Worm (Caenorhabditis elegans) whole organism, L2 larva: Measurements from ENCODE around the gene R05G6.5.
A peak's percentile ranks its signal among the peaks of the same experiment; 100 is the strongest.

Experiments used
- C34F6.9 ChIP-seq: fragments of 150-350 bp; optimal IDR thresholded peaks from 2 replicates; lab custom pipeline; 2014; ENCODE audit warnings: missing biosample characterization, missing genetic modification characterization
- F13H6.1 ChIP-seq: sonication (generic microtip); optimal IDR thresholded peaks from 2 replicates; lab custom pipeline; 2016; ENCODE audit warnings: missing genetic modification characterization, missing compliant biosample characterization
- R02D3.7 ChIP-seq: fragments of 150-350 bp; optimal IDR thresholded peaks from 2 replicates; lab custom pipeline; 2014; ENCODE audit warnings: missing biosample characterization, missing genetic modification characterization
- Y55F3AM.14 ChIP-seq: fragments of 200-800 bp; sonication (Bioruptor generic); optimal IDR thresholded peaks from 2 replicates; lab custom pipeline; 2018; ENCODE audit warnings: mild to moderate bottlenecking, missing genetic modification characterization, missing compliant biosample characterization
- ZK546.5 ChIP-seq: sonication (generic microtip); optimal IDR thresholded peaks from 2 replicates; lab custom pipeline; 2017; ENCODE audit warnings: missing biosample characterization, missing genetic modification characterization
- alr-1 ChIP-seq: fragments of 150-350 bp; optimal IDR thresholded peaks from 2 replicates; lab custom pipeline; 2014; ENCODE audit warnings: missing biosample characterization, missing genetic modification characterization
- aly-2 ChIP-seq: fragments of 150-350 bp; optimal IDR thresholded peaks from 2 replicates; lab custom pipeline; 2014; ENCODE audit warnings: missing biosample characterization, missing genetic modification characterization
- ama-1 ChIP-seq: fragments of 150-350 bp; optimal IDR thresholded peaks from 2 replicates; lab custom pipeline; 2018; ENCODE audit warnings: inconsistent platforms
- blmp-1 ChIP-seq: sonication (generic microtip); optimal IDR thresholded peaks from 2 replicates; lab custom pipeline; 2017; ENCODE audit warnings: missing genetic modification characterization, mild to moderate bottlenecking, missing compliant biosample characterization, antibody characterized with exemption, moderate library complexity; ENCODE audit not compliant: insufficient read depth
- ceh-16 ChIP-seq: fragments of 150-350 bp; optimal IDR thresholded peaks from 2 replicates; lab custom pipeline; 2014; ENCODE audit warnings: missing biosample characterization, missing genetic modification characterization
- ceh-82 ChIP-seq: fragments of 150-350 bp; optimal IDR thresholded peaks from 2 replicates; lab custom pipeline; 2014; ENCODE audit warnings: missing biosample characterization, missing genetic modification characterization
- crh-2 ChIP-seq: sonication (generic microtip); optimal IDR thresholded peaks from 2 replicates; lab custom pipeline; 2017; ENCODE audit warnings: missing biosample characterization, missing genetic modification characterization
- dmd-4 ChIP-seq: sonication (generic microtip); optimal IDR thresholded peaks from 2 replicates; lab custom pipeline; 2017; ENCODE audit warnings: missing biosample characterization, missing genetic modification characterization
- egl-27 ChIP-seq: sonication (generic microtip); optimal IDR thresholded peaks from 3 replicates; lab custom pipeline; 2017; ENCODE audit warnings: missing biosample characterization, missing genetic modification reagents, missing genetic modification characterization
- elt-1 ChIP-seq: fragments of 150-350 bp; optimal IDR thresholded peaks from 2 replicates; lab custom pipeline; 2014; ENCODE audit warnings: missing biosample characterization, missing genetic modification characterization
- elt-3 ChIP-seq: sonication (generic microtip); optimal IDR thresholded peaks from 2 replicates; lab custom pipeline; 2017; ENCODE audit warnings: missing biosample characterization, missing genetic modification characterization
- fos-1 ChIP-seq: fragments of 150-350 bp; optimal IDR thresholded peaks from 2 replicates; lab custom pipeline; 2014; ENCODE audit warnings: missing biosample characterization, missing genetic modification characterization
- gmeb-1 ChIP-seq: fragments of 150-350 bp; optimal IDR thresholded peaks from 2 replicates; lab custom pipeline; 2014; ENCODE audit warnings: missing biosample characterization, missing genetic modification characterization
- lin-11 ChIP-seq: fragments of 150-350 bp; sonication (generic microtip); optimal IDR thresholded peaks from 2 replicates; lab custom pipeline; 2014; ENCODE audit warnings: missing biosample characterization, missing genetic modification characterization, inconsistent platforms, mixed read lengths
- lin-13 ChIP-seq: fragments of 150-350 bp; optimal IDR thresholded peaks from 2 replicates; lab custom pipeline; 2014; ENCODE audit warnings: missing biosample characterization, missing genetic modification reagents, missing genetic modification characterization
- lin-39 ChIP-seq: fragments of 150-350 bp; optimal IDR thresholded peaks from 2 replicates; lab custom pipeline; 2014; ENCODE audit warnings: missing biosample characterization, missing genetic modification reagents, missing genetic modification characterization
- lsy-2 ChIP-seq, 2 experiments: fragments of 150-350 bp in 1 of 2; sonication (generic microtip) in 1 of 2; optimal IDR thresholded peaks; 2 replicates each; lab custom pipeline; 2014 to 2017; ENCODE audit warnings: missing biosample characterization in 2 of 2, missing genetic modification characterization in 2 of 2
- mab-5 ChIP-seq: fragments of 150-350 bp; optimal IDR thresholded peaks from 2 replicates; lab custom pipeline; 2014; ENCODE audit warnings: missing biosample characterization, missing genetic modification characterization
- mbf-1 ChIP-seq: sonication (generic microtip); optimal IDR thresholded peaks from 2 replicates; lab custom pipeline; 2017; ENCODE audit warnings: missing biosample characterization, missing genetic modification characterization
- mdl-1 ChIP-seq, 2 experiments: fragments of 150-350 bp in 1 of 2; sonication (generic microtip) in 1 of 2; optimal IDR thresholded peaks; 2 replicates each; lab custom pipeline; 2017; ENCODE audit warnings: missing biosample characterization in 2 of 2, missing genetic modification characterization in 2 of 2
- nhr-10 ChIP-seq: sonication (generic microtip); optimal IDR thresholded peaks from 2 replicates; lab custom pipeline; 2017; ENCODE audit warnings: missing biosample characterization, missing genetic modification characterization
- nhr-11 ChIP-seq: fragments of 150-350 bp; optimal IDR thresholded peaks from 2 replicates; lab custom pipeline; 2014; ENCODE audit warnings: missing biosample characterization, missing genetic modification characterization
- nhr-12 ChIP-seq: fragments of 150-350 bp; optimal IDR thresholded peaks from 2 replicates; lab custom pipeline; 2014; ENCODE audit warnings: missing biosample characterization, missing genetic modification characterization
- nhr-129 ChIP-seq: fragments of 150-350 bp; optimal IDR thresholded peaks from 2 replicates; lab custom pipeline; 2014; ENCODE audit warnings: missing biosample characterization, missing genetic modification characterization
- nhr-21 ChIP-seq: fragments of 150-350 bp; optimal IDR thresholded peaks from 2 replicates; lab custom pipeline; 2014; ENCODE audit warnings: missing biosample characterization, missing genetic modification characterization
- nhr-23 ChIP-seq: fragments of 150-350 bp; optimal IDR thresholded peaks from 2 replicates; lab custom pipeline; 2014; ENCODE audit warnings: missing biosample characterization, missing genetic modification reagents, missing genetic modification characterization
- nhr-237 ChIP-seq: fragments of 150-350 bp; optimal IDR thresholded peaks from 2 replicates; lab custom pipeline; 2014; ENCODE audit warnings: missing biosample characterization, missing genetic modification characterization
- nhr-25 ChIP-seq: fragments of 150-350 bp; sonication (generic microtip); optimal IDR thresholded peaks from 3 replicates; lab custom pipeline; 2014; ENCODE audit warnings: missing biosample characterization, missing genetic modification characterization
- nhr-6 ChIP-seq: fragments of 150-350 bp; optimal IDR thresholded peaks from 2 replicates; lab custom pipeline; 2014; ENCODE audit warnings: missing biosample characterization, missing genetic modification characterization
- nhr-77 ChIP-seq: fragments of 150-350 bp; optimal IDR thresholded peaks from 2 replicates; lab custom pipeline; 2014; ENCODE audit warnings: missing biosample characterization, missing genetic modification characterization
- peb-1 ChIP-seq: fragments of 150-350 bp; optimal IDR thresholded peaks from 2 replicates; lab custom pipeline; 2014; ENCODE audit warnings: missing biosample characterization, missing genetic modification characterization
- sem-4 ChIP-seq: fragments of 150-350 bp; optimal IDR thresholded peaks from 2 replicates; lab custom pipeline; 2014; ENCODE audit warnings: missing biosample characterization, missing genetic modification reagents, missing genetic modification characterization
- skn-1 ChIP-seq: sonication (generic microtip); optimal IDR thresholded peaks from 2 replicates; lab custom pipeline; 2017; ENCODE audit warnings: missing biosample characterization, missing genetic modification characterization
- sma-3 ChIP-seq: sonication (generic microtip); optimal IDR thresholded peaks from 2 replicates; lab custom pipeline; 2016; ENCODE audit warnings: missing genetic modification reagents, missing genetic modification characterization, missing compliant biosample characterization
- sma-9 ChIP-seq, 2 experiments: fragments of 150-350 bp in 1 of 2; sonication (generic microtip) in 1 of 2; optimal IDR thresholded peaks; 2 replicates each; lab custom pipeline; 2014 to 2016; ENCODE audit warnings: missing genetic modification characterization in 2 of 2, mild to moderate bottlenecking in 1 of 2, missing biosample characterization in 1 of 2, missing compliant biosample characterization in 1 of 2, missing genetic modification reagents in 1 of 2, moderate library complexity in 1 of 2
- snpc-4 ChIP-seq: fragments of 150-350 bp; optimal IDR thresholded peaks from 2 replicates; lab custom pipeline; 2014; ENCODE audit warnings: missing biosample characterization, missing genetic modification characterization
- unc-39 ChIP-seq: fragments of 150-350 bp; optimal IDR thresholded peaks from 2 replicates; lab custom pipeline; 2014; ENCODE audit warnings: missing biosample characterization, missing genetic modification characterization
- unc-55 ChIP-seq: fragments of 150-350 bp; sonication (generic microtip); optimal IDR thresholded peaks from 3 replicates; lab custom pipeline; 2014; ENCODE audit warnings: missing biosample characterization, missing genetic modification reagents, missing genetic modification characterization
- unc-62 ChIP-seq: fragments of 150-350 bp; optimal IDR thresholded peaks from 2 replicates; lab custom pipeline; 2014; ENCODE audit warnings: missing biosample characterization, missing genetic modification reagents, missing genetic modification characterization
- zag-1 ChIP-seq: fragments of 150-350 bp; optimal IDR thresholded peaks from 2 replicates; lab custom pipeline; 2014; ENCODE audit warnings: missing biosample characterization, missing genetic modification characterization
- ztf-1 ChIP-seq: fragments of 200-800 bp; sonication (Bioruptor generic); conservative IDR thresholded peaks from 2 replicates; pipeline ENCODE4 v1.3.6; 2022; ENCODE audit warnings: missing genetic modification characterization, missing compliant biosample characterization
- ztf-11 ChIP-seq: sonication (generic microtip); optimal IDR thresholded peaks from 2 replicates; lab custom pipeline; 2017; ENCODE audit warnings: missing biosample characterization, missing genetic modification characterization
- ztf-4 ChIP-seq: fragments of 150-350 bp; optimal IDR thresholded peaks from 2 replicates; lab custom pipeline; 2014; ENCODE audit warnings: missing biosample characterization, missing genetic modification characterization

The R05G6.5 gene

ce11 chrIV:7507841-7508509 is at the start of gene R05G6.5, which contains the start of gene vdac-1:
Gene R05G6.5, plus strand, starts transcription at chrIV:7508367.
Gene vdac-1, minus strand, starts transcription at chrIV:7507891.
- TF ChIP-seq R02D3.7 (tag; lab: Kevin White, UChicago): no peak
- peak; percentile 57 for TF ChIP-seq blmp-1 (tag; lab: Kevin White, UChicago)
- TF ChIP-seq lsy-2 (tag; optimal IDR thresholded peaks at IDR 0.05; lab: Kevin White, UChicago): peak; percentile 49 to 86
- TF ChIP-seq nhr-25 (tag; lab: Kevin White, UChicago): peak; percentile 77
- peak; percentile 85 for TF ChIP-seq unc-55 (GFP tag; lab: Kevin White, UChicago)
- TF ChIP-seq nhr-237 (tag; lab: Kevin White, UChicago): no peak
- no peak for TF ChIP-seq nhr-23 (tag; lab: Kevin White, UChicago)
- TF ChIP-seq alr-1 (tag; lab: Kevin White, UChicago): no peak
- TF ChIP-seq dmd-4: no peak
- no peak for TF ChIP-seq mbf-1 (tag; lab: Kevin White, UChicago)
- TF ChIP-seq nhr-12 (tag; lab: Kevin White, UChicago): no peak
- no peak for TF ChIP-seq ZK546.5 (tag; lab: Kevin White, UChicago)
- TF ChIP-seq unc-62 (GFP tag; lab: Kevin White, UChicago): no peak
- peak; percentile 16 to 61 for TF ChIP-seq mdl-1 (tag; optimal IDR thresholded peaks at IDR 0.05; lab: Kevin White, UChicago)
- peak; percentile 70 for TF ChIP-seq zag-1 (tag; lab: Kevin White, UChicago)
- no peak for TF ChIP-seq mab-5
- TF ChIP-seq ztf-11 (tag; lab: Kevin White, UChicago): no peak
- TF ChIP-seq ztf-4 (tag; lab: Kevin White, UChicago): peak; percentile 51
- peak; percentile 89 for TF ChIP-seq gmeb-1 (tag; lab: Kevin White, UChicago)
- TF ChIP-seq sem-4: peak; percentile 42
- TF ChIP-seq ama-1 (lab: Kevin White, UChicago): peak; percentile 80
- TF ChIP-seq snpc-4 (tag; lab: Kevin White, UChicago): peak; percentile 44
- TF ChIP-seq sma-3: peak; percentile 86
- TF ChIP-seq nhr-11: no peak
- TF ChIP-seq skn-1 (tag; lab: Kevin White, UChicago): no peak
- no peak for TF ChIP-seq Y55F3AM.14
- TF ChIP-seq nhr-21: peak; percentile 74
- peak; percentile 25 for TF ChIP-seq nhr-6 (tag; lab: Kevin White, UChicago)
- peak; percentile 42 for TF ChIP-seq egl-27
- peak; percentile 77 for TF ChIP-seq C34F6.9 (tag; lab: Kevin White, UChicago)
- TF ChIP-seq nhr-129 (tag; lab: Kevin White, UChicago): peak; percentile 87
- no peak for TF ChIP-seq elt-3
- TF ChIP-seq lin-13 (GFP tag; lab: Kevin White, UChicago): peak; percentile 80
- no peak for TF ChIP-seq unc-39
- peak; percentile 57 for TF ChIP-seq lin-11
- TF ChIP-seq ceh-16 (tag; lab: Kevin White, UChicago): peak; percentile 27
- TF ChIP-seq elt-1 (tag; lab: Kevin White, UChicago): no peak
- no peak for TF ChIP-seq ceh-82 (tag; lab: Kevin White, UChicago)
- TF ChIP-seq peb-1 (tag; lab: Kevin White, UChicago): no peak
- peak; percentile 88 for TF ChIP-seq fos-1 (tag; lab: Kevin White, UChicago)
- TF ChIP-seq nhr-77: no peak
- TF ChIP-seq sma-9 (GFP tag; optimal IDR thresholded peaks at IDR 0.05; lab: Kevin White, UChicago): peak; percentile 59
- no peak for TF ChIP-seq sma-9 (tag; optimal IDR thresholded peaks at IDR 0.05; lab: Kevin White, UChicago)
- no peak for TF ChIP-seq aly-2 (tag; lab: Kevin White, UChicago)
- no peak for TF ChIP-seq nhr-10
- TF ChIP-seq lin-39: no peak
- peak; percentile 81 for TF ChIP-seq F13H6.1 (tag; lab: Kevin White, UChicago)
- peak; percentile 92 for TF ChIP-seq crh-2
- TF ChIP-seq ztf-1: no peak
